Worm (Caenorhabditis elegans) whole organism, young adult: ENCODE data around the gene C39D10.1.

Experiments
- B0261.1 ChIP-seq: sonication (generic microtip); optimal IDR thresholded peaks from 2 replicates; lab custom pipeline; 2016; ENCODE audit warnings: mild to moderate bottlenecking, missing genetic modification characterization, moderate library complexity, missing compliant biosample characterization
- C17E4.6 ChIP-seq: fragments of 200-800 bp; sonication (Bioruptor generic); IDR thresholded peaks from 2 replicates; pipeline ENCODE4 v1.3.6; 2022; ENCODE audit warnings: missing genetic modification reagents, missing genetic modification characterization, missing compliant biosample characterization
- F22D6.2 ChIP-seq: sonication (generic microtip); optimal IDR thresholded peaks from 2 replicates; lab custom pipeline; 2016; ENCODE audit warnings: mild to moderate bottlenecking, missing genetic modification characterization, missing compliant biosample characterization
- F37B4.10 ChIP-seq: fragments of 200-800 bp; sonication (Bioruptor generic); IDR thresholded peaks from 2 replicates; pipeline ENCODE4 v1.3.6; 2022; ENCODE audit warnings: missing genetic modification characterization, missing compliant biosample characterization
- F55B11.4 ChIP-seq: sonication (generic microtip); optimal IDR thresholded peaks from 2 replicates; lab custom pipeline; 2016; ENCODE audit warnings: missing compliant biosample characterization, missing genetic modification characterization, borderline replicate concordance; ENCODE audit not compliant: insufficient read depth
- F57A8.1 ChIP-seq: fragments of 200-800 bp; sonication (Bioruptor generic); optimal IDR thresholded peaks from 2 replicates; lab custom pipeline; 2018; ENCODE audit warnings: mild to moderate bottlenecking, missing genetic modification characterization, moderate library complexity, missing compliant biosample characterization
- K12H6.12 ChIP-seq: fragments of 200-800 bp; sonication (Bioruptor generic); optimal IDR thresholded peaks from 2 replicates; lab custom pipeline; 2018; ENCODE audit warnings: mild to moderate bottlenecking, missing genetic modification characterization, missing compliant biosample characterization
- T26A5.8 ChIP-seq: sonication (generic microtip); optimal IDR thresholded peaks from 2 replicates; lab custom pipeline; 2016; ENCODE audit warnings: missing genetic modification characterization, missing compliant biosample characterization
- Y56A3A.18 ChIP-seq: fragments of 200-800 bp; sonication (Bioruptor generic); IDR thresholded peaks from 2 replicates; pipeline ENCODE4 v1.3.6; 2022; ENCODE audit warnings: missing genetic modification reagents, missing genetic modification characterization, missing compliant biosample characterization
- Y95B8A.8 ChIP-seq: fragments of 200-800 bp; sonication (Bioruptor generic); IDR thresholded peaks from 2 replicates; pipeline ENCODE4 v1.3.6; 2022; ENCODE audit warnings: missing genetic modification reagents, missing genetic modification characterization, missing compliant biosample characterization
- ZK185.1 ChIP-seq: sonication (generic microtip); optimal IDR thresholded peaks from 2 replicates; lab custom pipeline; 2016; ENCODE audit warnings: mild to moderate bottlenecking, missing genetic modification characterization, missing compliant biosample characterization; ENCODE audit not compliant: poor library complexity, severe bottlenecking
- ceh-40 ChIP-seq: fragments of 200-800 bp; sonication (Bioruptor generic); IDR thresholded peaks from 2 replicates; pipeline ENCODE4 v1.3.6; 2022; ENCODE audit warnings: missing genetic modification characterization, missing compliant biosample characterization
- ceh-79 ChIP-seq: sonication (generic microtip); optimal IDR thresholded peaks from 2 replicates; lab custom pipeline; 2017; ENCODE audit warnings: mild to moderate bottlenecking, missing genetic modification characterization, missing compliant biosample characterization
- die-1 ChIP-seq: sonication (generic microtip); optimal IDR thresholded peaks from 2 replicates; lab custom pipeline; 2016; ENCODE audit warnings: missing genotype, mild to moderate bottlenecking, missing genetic modification characterization, missing compliant biosample characterization
- dpl-1 ChIP-seq: fragments of 150-350 bp; optimal IDR thresholded peaks from 2 replicates; lab custom pipeline; 2014; ENCODE audit warnings: missing biosample characterization, missing genetic modification reagents, missing genetic modification characterization
- him-1 ChIP-seq: sonication (generic microtip); optimal IDR thresholded peaks from 2 replicates; lab custom pipeline; 2016; ENCODE audit warnings: missing genotype, missing genetic modification reagents, missing genetic modification characterization, missing compliant biosample characterization
- hlh-12 ChIP-seq: sonication (generic microtip); optimal IDR thresholded peaks from 2 replicates; lab custom pipeline; 2016; ENCODE audit warnings: missing genetic modification characterization, missing compliant biosample characterization
- hmg-1.2 ChIP-seq: fragments of 200-800 bp; sonication (Bioruptor generic); IDR thresholded peaks from 2 replicates; pipeline ENCODE4 v1.3.6; 2022; ENCODE audit warnings: missing genetic modification reagents, missing genetic modification characterization, missing compliant biosample characterization
- hmg-20 ChIP-seq: fragments of 200-800 bp; sonication (Bioruptor generic); IDR thresholded peaks from 2 replicates; pipeline ENCODE4 v1.3.6; 2022; ENCODE audit warnings: missing genetic modification reagents, missing genetic modification characterization, missing compliant biosample characterization
- hrde-1 ChIP-seq: sonication (generic microtip); optimal IDR thresholded peaks from 2 replicates; lab custom pipeline; 2016; ENCODE audit warnings: missing genetic modification characterization, mild to moderate bottlenecking, missing compliant biosample characterization, moderate library complexity, missing genotype, missing genetic modification reagents, borderline replicate concordance
- let-526 ChIP-seq: fragments of 200-800 bp; sonication (Bioruptor generic); IDR thresholded peaks from 2 replicates; pipeline ENCODE4 v1.3.6; 2022; ENCODE audit warnings: missing genetic modification reagents, missing genetic modification characterization, missing compliant biosample characterization
- lin-26 ChIP-seq: fragments of 200-800 bp; sonication (Bioruptor generic); IDR thresholded peaks from 2 replicates; pipeline ENCODE4 v1.3.6; 2022; ENCODE audit warnings: missing genetic modification reagents, missing genetic modification characterization, missing compliant biosample characterization
- lin-35 ChIP-seq, 3 experiments: fragments of 150-350 bp in 2 of 3; sonication (generic microtip) in 1 of 3; optimal IDR thresholded peaks; 2 replicates each; lab custom pipeline; 2014 to 2018; ENCODE audit warnings: missing biosample characterization in 3 of 3, missing genetic modification characterization in 3 of 3, missing genetic modification reagents in 3 of 3
- lsy-27 ChIP-seq: sonication (generic microtip); optimal IDR thresholded peaks from 2 replicates; lab custom pipeline; 2017; ENCODE audit warnings: missing genetic modification characterization, mild to moderate bottlenecking, missing compliant biosample characterization, antibody characterized with exemption, missing genotype, borderline replicate concordance; ENCODE audit not compliant: insufficient read depth
- madf-10 ChIP-seq: sonication (generic microtip); optimal IDR thresholded peaks from 2 replicates; lab custom pipeline; 2016; ENCODE audit warnings: mild to moderate bottlenecking, missing genetic modification characterization, missing compliant biosample characterization
- madf-6 ChIP-seq: fragments of 200-800 bp; sonication (Bioruptor generic); IDR thresholded peaks from 2 replicates; pipeline ENCODE4 v1.3.6; 2022; ENCODE audit warnings: missing genetic modification reagents, missing genetic modification characterization, missing compliant biosample characterization
- mel-28 ChIP-seq: sonication (generic microtip); optimal IDR thresholded peaks from 2 replicates; lab custom pipeline; 2016; ENCODE audit warnings: borderline replicate concordance, mild to moderate bottlenecking, missing genetic modification characterization, missing compliant biosample characterization
- nfya-1 ChIP-seq: sonication (generic microtip); optimal IDR thresholded peaks from 2 replicates; lab custom pipeline; 2017; ENCODE audit warnings: antibody characterized with exemption, missing compliant biosample characterization, missing genetic modification characterization, borderline replicate concordance; ENCODE audit not compliant: insufficient read depth
- nfyb-1 ChIP-seq: fragments of 200-800 bp; sonication (Bioruptor generic); IDR thresholded peaks from 2 replicates; pipeline ENCODE4 v1.3.6; 2022; ENCODE audit warnings: missing genetic modification reagents, missing genetic modification characterization, missing compliant biosample characterization
- nhr-120 ChIP-seq: fragments of 200-800 bp; sonication (Bioruptor generic); IDR thresholded peaks from 2 replicates; pipeline ENCODE4 v1.3.6; 2022; ENCODE audit warnings: missing genetic modification characterization, missing compliant biosample characterization
- nhr-27 ChIP-seq: fragments of 200-800 bp; sonication (Bioruptor generic); optimal IDR thresholded peaks from 2 replicates; lab custom pipeline; 2018; ENCODE audit warnings: mild to moderate bottlenecking, missing genetic modification characterization, moderate library complexity, missing compliant biosample characterization
- nhr-80 ChIP-seq: sonication (generic microtip); optimal IDR thresholded peaks from 2 replicates; lab custom pipeline; 2016; ENCODE audit warnings: missing genetic modification characterization, missing compliant biosample characterization
- pbrm-1 ChIP-seq: fragments of 200-800 bp; sonication (Bioruptor generic); IDR thresholded peaks from 2 replicates; pipeline ENCODE4 v1.3.6; 2022; ENCODE audit warnings: missing genetic modification reagents, missing genetic modification characterization, missing compliant biosample characterization
- pha-4 ChIP-seq: fragments of 150-350 bp; sonication (generic microtip); optimal IDR thresholded peaks from 2 replicates; lab custom pipeline; 2014; ENCODE audit warnings: missing biosample characterization, missing genetic modification reagents, missing genetic modification characterization
- rcor-1 ChIP-seq: fragments of 200-800 bp; sonication (Bioruptor generic); IDR thresholded peaks from 2 replicates; pipeline ENCODE4 v1.3.6; 2022; ENCODE audit warnings: missing genetic modification reagents, missing genetic modification characterization, missing compliant biosample characterization
- rec-8 ChIP-seq, 2 experiments: sonication (generic microtip); optimal IDR thresholded peaks; 2 replicates each; lab custom pipeline; 2016; ENCODE audit warnings: mild to moderate bottlenecking in 2 of 2, missing genetic modification characterization in 2 of 2, missing genetic modification reagents in 2 of 2, missing genotype in 2 of 2, missing biosample characterization in 1 of 2, missing compliant biosample characterization in 1 of 2, moderate library complexity in 1 of 2
- rpc-1 ChIP-seq, 2 experiments: fragments of 150-350 bp in 1 of 2; sonication (generic microtip) in 1 of 2; optimal IDR thresholded peaks; 2 replicates each; lab custom pipeline; 2014 to 2018; ENCODE audit warnings: missing biosample characterization in 1 of 2, missing genetic modification characterization in 1 of 2, missing genetic modification reagents in 1 of 2, missing genotype in 1 of 2
- sea-2 ChIP-seq: fragments of 200-800 bp; sonication (Bioruptor generic); IDR thresholded peaks from 2 replicates; pipeline ENCODE4 v1.3.6; 2022; ENCODE audit warnings: missing genetic modification characterization, missing compliant biosample characterization
- snpc-1.1 ChIP-seq: sonication (generic microtip); optimal IDR thresholded peaks from 2 replicates; lab custom pipeline; 2017; ENCODE audit warnings: missing genetic modification characterization, mild to moderate bottlenecking, missing compliant biosample characterization, antibody characterized with exemption, moderate library complexity, missing genotype, missing genetic modification reagents; ENCODE audit not compliant: insufficient read depth
- snpc-1.3 ChIP-seq: sonication (generic microtip); optimal IDR thresholded peaks from 2 replicates; lab custom pipeline; 2017; ENCODE audit warnings: missing genetic modification characterization, mild to moderate bottlenecking, missing compliant biosample characterization, antibody characterized with exemption, moderate library complexity, missing genotype, missing genetic modification reagents; ENCODE audit not compliant: insufficient read depth
- tbp1 ChIP-seq: fragments of 200-800 bp; sonication (Bioruptor generic); optimal IDR thresholded peaks from 2 replicates; lab custom pipeline; 2018; ENCODE audit warnings: mild to moderate bottlenecking, missing genetic modification characterization, missing compliant biosample characterization
- tlf-1 ChIP-seq: fragments of 200-800 bp; sonication (Bioruptor generic); optimal IDR thresholded peaks from 2 replicates; lab custom pipeline; 2018; ENCODE audit warnings: mild to moderate bottlenecking, missing genetic modification characterization, missing compliant biosample characterization
- zfh-2 ChIP-seq: fragments of 200-800 bp; sonication (Bioruptor generic); conservative IDR thresholded peaks from 2 replicates; pipeline ENCODE4 v1.3.6; 2022; ENCODE audit warnings: missing genetic modification reagents, missing genetic modification characterization, missing compliant biosample characterization
- ztf-25 ChIP-seq: fragments of 200-800 bp; sonication (Bioruptor generic); IDR thresholded peaks from 2 replicates; pipeline ENCODE4 v1.3.6; 2022; ENCODE audit warnings: missing genetic modification reagents, missing genetic modification characterization, missing compliant biosample characterization
- ztf-26 ChIP-seq: sonication (generic microtip); optimal IDR thresholded peaks from 2 replicates; lab custom pipeline; 2017; ENCODE audit warnings: missing genetic modification characterization, missing compliant biosample characterization
- ztf-3 ChIP-seq: fragments of 200-800 bp; sonication (Bioruptor generic); optimal IDR thresholded peaks from 2 replicates; lab custom pipeline; 2018; ENCODE audit warnings: mild to moderate bottlenecking, missing genetic modification characterization, missing compliant biosample characterization

The C39D10.1 gene

DNA sequence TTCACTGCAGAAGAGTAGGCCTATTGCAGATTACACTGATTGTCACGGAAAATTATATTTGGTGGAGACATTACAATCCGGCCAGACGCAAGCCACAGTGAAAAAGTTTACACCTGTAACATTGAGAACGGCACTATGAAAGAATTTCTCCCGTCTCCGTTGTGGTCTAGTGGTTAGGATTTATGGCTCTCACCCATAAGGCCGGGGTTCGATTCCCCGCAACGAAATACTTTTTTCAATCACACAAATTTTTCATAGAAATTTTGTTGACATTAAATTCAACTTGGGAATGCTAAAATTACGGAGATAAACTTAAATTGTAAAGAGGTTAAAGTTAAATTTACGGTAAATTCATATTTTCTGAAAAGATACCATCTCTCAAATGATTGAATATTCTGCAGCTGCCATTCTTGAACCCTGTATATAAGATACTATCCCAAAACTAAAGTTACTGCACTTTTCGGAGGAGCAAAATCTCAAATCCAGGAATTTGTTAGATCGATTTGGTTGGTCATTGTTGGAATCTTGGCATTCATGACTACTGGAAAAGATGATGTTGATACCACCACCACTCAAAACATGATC lies at the start of gene C39D10.1 (continued):
- TF ChIP-seq ZK185.1 (tag; lab: Kevin White, UChicago) (peak; percentile 58), nhr-27 (no peak), Y56A3A.18 (GFP tag; lab: Robert Waterston, UW) (0 out of 2 replicates have a peak, but pooled peaks have one; percentile 55), dpl-1 (GFP tag; lab: Kevin White, UChicago) (no peak), snpc-1.3 (tag; lab: Kevin White, UChicago) (no peak), K12H6.12 (no peak), rcor-1 (GFP tag; lab: Robert Waterston, UW) (0 out of 2 replicates have a peak, but pooled peaks have one; percentile 15), ztf-3 (no peak), rec-8 (tag; optimal IDR thresholded peaks at IDR 0.05; lab: Kevin White, UChicago) (peak; percentile 9 to 13), Y95B8A.8 (GFP tag; lab: Robert Waterston, UW) (no peak), ztf-25 (GFP tag; lab: Robert Waterston, UW) (no peak), rpc-1 (optimal IDR thresholded peaks at IDR 0.05; lab: Kevin White, UChicago) (peak; percentile 81), rpc-1 (tag; optimal IDR thresholded peaks at IDR 0.05; lab: Kevin White, UChicago) (peak; percentile 92), F37B4.10 (no peak), nfyb-1 (GFP tag; lab: Robert Waterston, UW) (0 out of 2 replicates have a peak, but pooled peaks have one; percentile 37), hmg-1.2 (GFP tag; lab: Robert Waterston, UW) (peak; percentile 47), zfh-2 (GFP tag; lab: Robert Waterston, UW) (no peak), lin-26 (peak; percentile 86), hmg-20 (GFP tag; lab: Robert Waterston, UW) (no peak), C17E4.6 (no peak), lin-35 (GFP tag; optimal IDR thresholded peaks at IDR 0.05; lab: Kevin White, UChicago) (no peak), tbp1 (GFP tag; lab: Kevin White, UChicago) (peak; percentile 91), snpc-1.1 (tag; lab: Kevin White, UChicago) (peak; percentile 12), T26A5.8 (tag; lab: Kevin White, UChicago) (no peak), ztf-26 (no peak), F55B11.4 (tag; lab: Kevin White, UChicago) (no peak), pha-4 (no peak), ceh-79 (tag; lab: Kevin White, UChicago) (no peak), ceh-40 (GFP tag; lab: Robert Waterston, UW) (0 out of 2 replicates have a peak, but pooled peaks have one; percentile 47), nhr-120 (GFP tag; lab: Robert Waterston, UW) (no peak), nhr-80 (tag; lab: Kevin White, UChicago) (no peak), sea-2 (no peak), madf-6 (0 out of 2 replicates have a peak, but pooled peaks have one; percentile 26), nfya-1 (tag; lab: Kevin White, UChicago) (no peak), B0261.1 (tag; lab: Kevin White, UChicago) (peak; percentile 78), hlh-12 (tag; lab: Kevin White, UChicago) (no peak), hrde-1 (peak; percentile 7), let-526 (GFP tag; lab: Robert Waterston, UW) (no peak), pbrm-1 (GFP tag; lab: Robert Waterston, UW) (peak; percentile 24; the same call in 1 of the 2 replicates), tlf-1 (GFP tag; lab: Kevin White, UChicago) (no peak), mel-28 (tag; lab: Kevin White, UChicago) (no peak), F22D6.2 (tag; lab: Kevin White, UChicago) (peak; percentile 9), lsy-27 (no peak), die-1 (tag; lab: Kevin White, UChicago) (peak; percentile 69), him-1 (tag; lab: Kevin White, UChicago) (peak; percentile 76), madf-10 (tag; lab: Kevin White, UChicago) (peak; percentile 21), F57A8.1 (no peak)
